Worm (Caenorhabditis elegans) whole organism, L4 larva: Measurements from ENCODE around the gene C34D1.4.

ENCODE experiments used
- F44E2.7 ChIP-seq: fragments of 200-800 bp; sonication (Bioruptor generic); IDR thresholded peaks from 2 replicates; pipeline ENCODE4 v2.1.2; 2022; ENCODE audit warnings: missing genetic modification characterization, missing compliant biosample characterization
- R02D3.7 ChIP-seq: fragments of 150-350 bp; sonication (generic microtip); optimal IDR thresholded peaks from 3 replicates; lab custom pipeline; 2014; ENCODE audit warnings: missing biosample characterization, missing genetic modification characterization
- T26A8.4 ChIP-seq: fragments of 200-800 bp; sonication (Bioruptor generic); IDR thresholded peaks from 2 replicates; pipeline ENCODE4 v1.3.6; 2022; ENCODE audit warnings: missing genetic modification characterization, missing compliant biosample characterization
- ZK546.5 ChIP-seq, 2 experiments: sonication (generic microtip); optimal IDR thresholded peaks; 2 replicates each; lab custom pipeline; 2017; ENCODE audit warnings: missing biosample characterization in 2 of 2, missing genetic modification characterization in 2 of 2
- aha-1 ChIP-seq: fragments of 150-350 bp; peaks from one replicate; lab custom pipeline; 2014; ENCODE audit warnings: missing biosample characterization, missing genetic modification characterization
- arid-1 ChIP-seq: fragments of 200-800 bp; sonication (Bioruptor generic); conservative IDR thresholded peaks from 2 replicates; pipeline ENCODE4 v1.3.6; 2022; ENCODE audit warnings: missing genetic modification reagents, missing genetic modification characterization, missing compliant biosample characterization
- attf-4 ChIP-seq: sonication (generic microtip); optimal IDR thresholded peaks from 3 replicates; lab custom pipeline; 2017; ENCODE audit warnings: missing biosample characterization, missing genetic modification characterization
- ceh-44 ChIP-seq: fragments of 200-800 bp; sonication (Bioruptor generic); IDR thresholded peaks from 2 replicates; pipeline ENCODE4 v1.3.6; 2022; ENCODE audit warnings: missing genetic modification reagents, missing genetic modification characterization, missing compliant biosample characterization
- daf-12 ChIP-seq: fragments of 150-350 bp; optimal IDR thresholded peaks from 2 replicates; lab custom pipeline; 2014; ENCODE audit warnings: missing biosample characterization, missing genetic modification reagents, missing genetic modification characterization
- daf-16 ChIP-seq, 3 experiments: sonication (generic microtip); optimal IDR thresholded peaks; 2 replicates each; lab custom pipeline; 2016 to 2017; ENCODE audit warnings: missing genetic modification characterization in 3 of 3, missing genetic modification reagents in 3 of 3, mild to moderate bottlenecking in 2 of 3, missing compliant biosample characterization in 2 of 3, missing biosample characterization in 1 of 3, moderate library complexity in 1 of 3
- daf-19 ChIP-seq: fragments of 200-800 bp; sonication (Bioruptor generic); conservative IDR thresholded peaks from 2 replicates; pipeline ENCODE4 v1.3.6; 2022; ENCODE audit warnings: missing genetic modification characterization, missing compliant biosample characterization
- egl-27 ChIP-seq: sonication (generic microtip); optimal IDR thresholded peaks from 3 replicates; lab custom pipeline; 2017; ENCODE audit warnings: missing biosample characterization, missing genetic modification reagents, missing genetic modification characterization
- gei-8 ChIP-seq: fragments of 200-800 bp; sonication (Bioruptor generic); optimal IDR thresholded peaks from 2 replicates; lab custom pipeline; 2018; ENCODE audit warnings: mild to moderate bottlenecking, missing genetic modification characterization, missing compliant biosample characterization
- hif-1 ChIP-seq, 2 experiments: sonication (generic microtip); optimal IDR thresholded peaks; 2 replicates each; lab custom pipeline; 2016 to 2017; ENCODE audit warnings: missing compliant biosample characterization in 2 of 2, missing genetic modification characterization in 2 of 2, missing genetic modification reagents in 2 of 2, missing genotype in 2 of 2, mild to moderate bottlenecking in 1 of 2
- lin-39 ChIP-seq: fragments of 150-350 bp; optimal IDR thresholded peaks from 2 replicates; lab custom pipeline; 2014; ENCODE audit warnings: missing biosample characterization, missing genetic modification reagents, missing genetic modification characterization
- lir-3 ChIP-seq: sonication (generic microtip); optimal IDR thresholded peaks from 2 replicates; lab custom pipeline; 2016; ENCODE audit warnings: mild to moderate bottlenecking, missing genetic modification characterization, missing compliant biosample characterization
- madf-5 ChIP-seq, 2 experiments: fragments of 200-800 bp; sonication (Bioruptor generic); IDR thresholded peaks; 2 replicates each; pipeline ENCODE4 v1.3.6; 2022; ENCODE audit warnings: missing compliant biosample characterization in 2 of 2, missing genetic modification characterization in 2 of 2
- madf-9 ChIP-seq: fragments of 200-800 bp; sonication (Bioruptor generic); conservative IDR thresholded peaks from 2 replicates; pipeline ENCODE4 v1.3.6; 2022; ENCODE audit warnings: missing genetic modification reagents, missing genetic modification characterization, missing compliant biosample characterization
- mep-1 ChIP-seq: fragments of 150-350 bp; sonication (generic microtip); optimal IDR thresholded peaks from 3 replicates; lab custom pipeline; 2014; ENCODE audit warnings: missing biosample characterization, missing genetic modification characterization
- mes-2 ChIP-seq: sonication (generic microtip); optimal IDR thresholded peaks from 2 replicates; lab custom pipeline; 2016; ENCODE audit warnings: missing genotype, mild to moderate bottlenecking, missing genetic modification characterization, missing compliant biosample characterization; ENCODE audit not compliant: poor library complexity, severe bottlenecking
- nhr-102 ChIP-seq: sonication (generic microtip); optimal IDR thresholded peaks from 2 replicates; lab custom pipeline; 2016; ENCODE audit warnings: mild to moderate bottlenecking, missing genetic modification characterization, moderate library complexity, missing compliant biosample characterization
- nhr-41 ChIP-seq: fragments of 200-800 bp; sonication (Bioruptor generic); IDR thresholded peaks from 2 replicates; pipeline ENCODE4 v1.3.6; 2022; ENCODE audit warnings: missing genetic modification reagents, missing genetic modification characterization, missing compliant biosample characterization
- nhr-48 ChIP-seq: sonication (generic microtip); optimal IDR thresholded peaks from 2 replicates; lab custom pipeline; 2016; ENCODE audit warnings: mild to moderate bottlenecking, missing genetic modification characterization, missing compliant biosample characterization
- nhr-6 ChIP-seq: fragments of 150-350 bp; optimal IDR thresholded peaks from 2 replicates; lab custom pipeline; 2014; ENCODE audit warnings: missing biosample characterization, missing genetic modification characterization
- saeg-2 ChIP-seq: fragments of 200-800 bp; sonication (Bioruptor generic); IDR thresholded peaks from 2 replicates; pipeline ENCODE4 v1.3.6; 2022; ENCODE audit warnings: missing genetic modification reagents, missing genetic modification characterization, missing compliant biosample characterization
- sdz-12 ChIP-seq: fragments of 200-800 bp; sonication (Bioruptor generic); optimal IDR thresholded peaks from 2 replicates; lab custom pipeline; 2018; ENCODE audit warnings: mild to moderate bottlenecking, missing genetic modification characterization, missing compliant biosample characterization
- snpc-4 ChIP-seq: fragments of 150-350 bp; optimal IDR thresholded peaks from 2 replicates; lab custom pipeline; 2014; ENCODE audit warnings: missing biosample characterization, missing genetic modification characterization
- tag-97 ChIP-seq: fragments of 200-800 bp; sonication (Bioruptor generic); IDR thresholded peaks from 2 replicates; pipeline ENCODE4 v1.3.6; 2022; ENCODE audit warnings: missing genetic modification characterization, missing compliant biosample characterization
- unc-62 ChIP-seq, 3 experiments: fragments of 150-350 bp in 1 of 3; sonication (generic microtip); optimal IDR thresholded peaks in 2 of 3; peaks in 1 of 3; 1 replicate in 1 of 3; 2 replicates in 2 of 3; lab custom pipeline; 2014 to 2017; ENCODE audit warnings: missing biosample characterization in 3 of 3, missing genetic modification characterization in 3 of 3, missing genetic modification reagents in 3 of 3, missing genotype in 1 of 3
- zfp-2 ChIP-seq: sonication (generic microtip); optimal IDR thresholded peaks from 2 replicates; lab custom pipeline; 2016; ENCODE audit warnings: mild to moderate bottlenecking, missing genetic modification characterization, missing compliant biosample characterization

C34D1.4 gene

DNA sequence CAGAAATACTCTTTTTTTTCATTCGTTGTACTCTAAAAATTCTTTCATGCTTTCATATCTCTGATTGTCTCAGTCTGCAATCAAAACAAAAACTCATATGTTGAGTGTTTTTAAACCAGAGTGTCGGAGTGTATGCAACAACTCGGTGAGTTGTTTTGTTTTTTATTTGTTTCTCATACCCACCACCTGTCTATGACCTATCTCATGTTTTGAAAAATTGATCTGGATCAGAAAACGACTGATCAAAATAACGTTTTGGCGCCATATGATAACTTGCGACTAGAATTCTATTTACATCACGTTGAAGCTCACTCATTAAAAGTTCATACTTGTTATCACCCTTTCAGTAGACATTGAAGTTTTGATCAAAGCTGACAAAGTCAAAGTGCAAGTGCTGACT lies 39.6 kb upstream of the C34D1.4 start:
- TF ChIP-seq unc-62 (GFP tag; optimal IDR thresholded peaks at IDR 0.05 in 1 of 2; lab: Kevin White, UChicago) = peak in 1 of 2 experiments; percentile 83
- TF ChIP-seq unc-62 (tag; optimal IDR thresholded peaks at IDR 0.05; lab: Kevin White, UChicago) = no peak
- TF ChIP-seq daf-16 (GFP tag; optimal IDR thresholded peaks at IDR 0.05; lab: Kevin White, UChicago) = peak in 1 of 2 experiments; percentile 93
- TF ChIP-seq daf-16 (tag; optimal IDR thresholded peaks at IDR 0.05; lab: Kevin White, UChicago) = no peak
- no peak for TF ChIP-seq mes-2

- TF ChIP-seq nhr-41 (GFP tag; lab: Robert Waterston, UW) = no peak
- no peak for TF ChIP-seq snpc-4 (tag; lab: Kevin White, UChicago)
- TF ChIP-seq zfp-2 (tag; lab: Kevin White, UChicago) = no peak
- no peak for TF ChIP-seq saeg-2 (GFP tag; lab: Robert Waterston, UW)
- TF ChIP-seq mes-2 = no peak
- no peak for TF ChIP-seq daf-19 (GFP tag; lab: Robert Waterston, UW)
- TF ChIP-seq lir-3 (tag; lab: Kevin White, UChicago) = no peak
- TF ChIP-seq, all 104 proteins: peak for 0
Measured at ce11 chrV:13297220-13297619, 38.1 kb upstream of the C34D1.4 start, which contains the start of gene C26E1.1. Gene C26E1.1 (plus strand): TSS chrV:13297520.

DNA sequence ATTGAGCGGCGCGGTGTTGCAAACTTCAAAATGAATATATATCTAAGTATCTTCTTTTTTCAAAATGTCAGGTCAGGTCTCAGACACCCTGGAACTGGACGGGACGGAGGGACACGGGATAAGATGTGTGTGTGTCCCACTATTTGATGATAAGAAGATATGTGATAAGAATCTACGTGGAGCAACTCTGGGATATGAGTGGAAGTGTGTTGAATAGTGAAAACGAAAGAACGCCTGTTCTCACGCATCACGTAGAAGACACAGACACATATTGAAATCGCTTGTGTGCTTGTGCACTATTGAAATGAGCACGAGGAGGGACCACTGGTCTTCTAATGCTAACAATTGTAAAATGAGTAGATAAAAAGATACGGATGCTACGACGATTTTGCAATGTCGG lies 36.7 kb upstream of the C34D1.4 start, which contains the start of gene uig-1:
Gene uig-1 (minus strand): TSS at position 120 of the 400 bp plus-strand sequence.
- TF ChIP-seq arid-1 (GFP tag; lab: Robert Waterston, UW) (no peak), unc-62 (GFP tag; optimal IDR thresholded peaks at IDR 0.05 in 1 of 2; lab: Kevin White, UChicago) (peak in 1 of 2 experiments; percentile 63), unc-62 (tag; optimal IDR thresholded peaks at IDR 0.05; lab: Kevin White, UChicago) (no peak)

DNA sequence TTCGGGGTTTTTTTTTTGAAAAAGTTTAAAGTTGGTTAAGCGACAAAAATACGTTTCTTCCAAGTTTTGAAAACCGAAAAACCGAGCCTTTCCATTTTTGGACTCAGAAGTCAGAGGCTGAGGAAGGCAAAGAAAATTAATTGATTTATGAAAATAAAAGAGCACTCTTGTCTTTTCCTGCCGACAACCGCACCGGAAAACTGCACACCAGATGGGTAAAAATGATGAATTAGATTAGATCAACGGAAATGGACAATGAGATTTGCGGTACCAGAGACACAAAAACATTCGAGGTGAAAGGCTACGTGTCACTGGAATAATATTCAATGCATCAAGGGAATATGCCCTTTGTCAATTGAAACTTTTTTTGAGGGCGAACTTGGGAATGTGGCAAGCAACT lies 35.4 kb upstream of the C34D1.4 start:
- TF ChIP-seq daf-12 (tag; lab: Kevin White, UChicago) = no peak
- no peak for TF ChIP-seq ceh-44 (GFP tag; lab: Robert Waterston, UW)
- TF ChIP-seq hif-1 (tag; optimal IDR thresholded peaks at IDR 0.05; lab: Kevin White, UChicago) = no peak
- TF ChIP-seq tag-97 = no peak
- no peak for TF ChIP-seq mep-1
- TF ChIP-seq madf-5 (GFP tag; IDR thresholded peaks at IDR 0.05; lab: Robert Waterston, UW) = no peak
- TF ChIP-seq zfp-2 (tag; lab: Kevin White, UChicago) = no peak
- no peak for TF ChIP-seq egl-27 (tag; lab: Kevin White, UChicago)
- no peak for TF ChIP-seq sdz-12 (GFP tag; lab: Kevin White, UChicago)
- TF ChIP-seq R02D3.7 (tag; lab: Kevin White, UChicago) = no peak
- no peak for TF ChIP-seq F44E2.7

- TF ChIP-seq nhr-6 = no peak
- TF ChIP-seq daf-16 (GFP tag; optimal IDR thresholded peaks at IDR 0.05; lab: Kevin White, UChicago) = peak in 1 of 2 experiments; percentile 36
- no peak for TF ChIP-seq daf-16 (tag; optimal IDR thresholded peaks at IDR 0.05; lab: Kevin White, UChicago)
- no peak for TF ChIP-seq gei-8 (GFP tag; lab: Kevin White, UChicago)
- TF ChIP-seq R02D3.7 (tag; lab: Kevin White, UChicago) = no peak
Measured at ce11 chrV:13288881-13289280, 29.8 kb upstream of the C34D1.4 start.

- TF ChIP-seq lin-39 (tag; lab: Kevin White, UChicago) = no peak
- TF ChIP-seq nhr-48 = no peak
- TF ChIP-seq madf-9 (GFP tag; lab: Robert Waterston, UW) = no peak
- TF ChIP-seq aha-1 (tag; lab: Kevin White, UChicago) = peak; percentile 91
- no peak for TF ChIP-seq nhr-102 (tag; lab: Kevin White, UChicago)
- no peak for TF ChIP-seq ZK546.5 (tag; optimal IDR thresholded peaks at IDR 0.05; lab: Kevin White, UChicago)
- TF ChIP-seq T26A8.4 (GFP tag; lab: Robert Waterston, UW) = no peak
- TF ChIP-seq attf-4 = no peak
Measured at ce11 chrV:13286525-13286924, 27.4 kb upstream of the C34D1.4 start.
